Worm (Caenorhabditis elegans) whole organism, young adult: ENCODE results near the gene nhr-96.

Source experiments
- B0019.2 ChIP-seq: fragments of 200-800 bp; sonication (Bioruptor generic); conservative IDR thresholded peaks from 2 replicates; pipeline ENCODE4 v1.3.6; 2022; ENCODE audit warnings: missing genetic modification reagents, missing genetic modification characterization, missing compliant biosample characterization
- C17E4.6 ChIP-seq: fragments of 200-800 bp; sonication (Bioruptor generic); IDR thresholded peaks from 2 replicates; pipeline ENCODE4 v1.3.6; 2022; ENCODE audit warnings: missing genetic modification reagents, missing genetic modification characterization, missing compliant biosample characterization
- F37B4.10 ChIP-seq: fragments of 200-800 bp; sonication (Bioruptor generic); IDR thresholded peaks from 2 replicates; pipeline ENCODE4 v1.3.6; 2022; ENCODE audit warnings: missing genetic modification characterization, missing compliant biosample characterization
- F52B5.7 ChIP-seq: sonication (generic microtip); optimal IDR thresholded peaks from 2 replicates; lab custom pipeline; 2016; ENCODE audit warnings: mild to moderate bottlenecking, missing genetic modification characterization, missing compliant biosample characterization
- F57C9.4 ChIP-seq: sonication (generic microtip); optimal IDR thresholded peaks from 2 replicates; lab custom pipeline; 2017; ENCODE audit warnings: mild to moderate bottlenecking, missing genetic modification characterization, missing compliant biosample characterization
- K12H6.12 ChIP-seq: fragments of 200-800 bp; sonication (Bioruptor generic); optimal IDR thresholded peaks from 2 replicates; lab custom pipeline; 2018; ENCODE audit warnings: mild to moderate bottlenecking, missing genetic modification characterization, missing compliant biosample characterization
- T26A5.8 ChIP-seq: sonication (generic microtip); optimal IDR thresholded peaks from 2 replicates; lab custom pipeline; 2016; ENCODE audit warnings: missing genetic modification characterization, missing compliant biosample characterization
- Y53F4B.3 ChIP-seq: fragments of 200-800 bp; sonication (Bioruptor generic); IDR thresholded peaks from 2 replicates; pipeline ENCODE4 v1.3.6; 2022; ENCODE audit warnings: missing genetic modification reagents, missing genetic modification characterization, missing compliant biosample characterization
- Y53G8AR.9 ChIP-seq: fragments of 200-800 bp; sonication (Bioruptor generic); conservative IDR thresholded peaks from 2 replicates; pipeline ENCODE4 v1.3.6; 2022; ENCODE audit warnings: missing genetic modification reagents, missing genetic modification characterization, missing compliant biosample characterization
- ZK185.1 ChIP-seq: sonication (generic microtip); optimal IDR thresholded peaks from 2 replicates; lab custom pipeline; 2016; ENCODE audit warnings: mild to moderate bottlenecking, missing genetic modification characterization, missing compliant biosample characterization; ENCODE audit not compliant: poor library complexity, severe bottlenecking
- aptf-2 ChIP-seq: fragments of 200-800 bp; sonication (Bioruptor generic); conservative IDR thresholded peaks from 2 replicates; pipeline ENCODE4 v1.3.6; 2022; ENCODE audit warnings: missing genetic modification reagents, missing genetic modification characterization, missing compliant biosample characterization
- athp-1 ChIP-seq: sonication (generic microtip); optimal IDR thresholded peaks from 2 replicates; lab custom pipeline; 2017; ENCODE audit warnings: mild to moderate bottlenecking, missing genetic modification characterization, missing compliant biosample characterization
- attf-5 ChIP-seq: fragments of 200-800 bp; sonication (Bioruptor generic); optimal IDR thresholded peaks from 2 replicates; lab custom pipeline; 2018; ENCODE audit warnings: mild to moderate bottlenecking, missing genetic modification characterization, missing compliant biosample characterization
- bed-2 ChIP-seq: fragments of 200-800 bp; sonication (Bioruptor generic); IDR thresholded peaks from 2 replicates; pipeline ENCODE4 v1.3.6; 2022; ENCODE audit warnings: missing genetic modification reagents, missing genetic modification characterization, missing compliant biosample characterization
- cebp-1 ChIP-seq, 2 experiments: fragments of 200-800 bp in 1 of 2; sonication (Bioruptor generic) in 1 of 2; sonication (generic microtip) in 1 of 2; IDR thresholded peaks in 1 of 2; optimal IDR thresholded peaks in 1 of 2; 2 replicates each; pipeline versions ENCODE4 v1.3.6 to Lab custom; 2017 to 2022; ENCODE audit warnings: missing compliant biosample characterization in 2 of 2, missing genetic modification characterization in 2 of 2, mild to moderate bottlenecking in 1 of 2, missing genetic modification reagents in 1 of 2, moderate library complexity in 1 of 2
- cebp-2 ChIP-seq: fragments of 200-800 bp; sonication (Bioruptor generic); IDR thresholded peaks from 2 replicates; pipeline ENCODE4 v1.3.6; 2022; ENCODE audit warnings: missing genetic modification characterization, missing compliant biosample characterization
- ceh-40 ChIP-seq: fragments of 200-800 bp; sonication (Bioruptor generic); IDR thresholded peaks from 2 replicates; pipeline ENCODE4 v1.3.6; 2022; ENCODE audit warnings: missing genetic modification characterization, missing compliant biosample characterization
- ceh-58 ChIP-seq: fragments of 200-800 bp; sonication (Bioruptor generic); IDR thresholded peaks from 2 replicates; pipeline ENCODE4 v1.3.6; 2022; ENCODE audit warnings: missing genetic modification characterization, missing compliant biosample characterization
- die-1 ChIP-seq: sonication (generic microtip); optimal IDR thresholded peaks from 2 replicates; lab custom pipeline; 2016; ENCODE audit warnings: missing genotype, mild to moderate bottlenecking, missing genetic modification characterization, missing compliant biosample characterization
- efl-1 ChIP-seq: fragments of 150-350 bp; optimal IDR thresholded peaks from 2 replicates; lab custom pipeline; 2014; ENCODE audit warnings: missing biosample characterization, missing genetic modification reagents, missing genetic modification characterization
- ekl-4 ChIP-seq: fragments of 200-800 bp; sonication (Bioruptor generic); IDR thresholded peaks from 2 replicates; pipeline ENCODE4 v1.3.6; 2022; ENCODE audit warnings: missing genetic modification reagents, missing genetic modification characterization, missing compliant biosample characterization
- fkh-3 ChIP-seq: sonication (generic microtip); optimal IDR thresholded peaks from 2 replicates; lab custom pipeline; 2016; ENCODE audit warnings: mild to moderate bottlenecking, missing genetic modification characterization, missing compliant biosample characterization
- hrde-1 ChIP-seq: sonication (generic microtip); optimal IDR thresholded peaks from 2 replicates; lab custom pipeline; 2016; ENCODE audit warnings: missing genetic modification characterization, mild to moderate bottlenecking, missing compliant biosample characterization, moderate library complexity, missing genotype, missing genetic modification reagents, borderline replicate concordance
- hsf-1 ChIP-seq: fragments of 200-800 bp; sonication (Bioruptor generic); IDR thresholded peaks from 2 replicates; pipeline ENCODE4 v1.3.6; 2022; ENCODE audit warnings: missing genetic modification reagents, missing genetic modification characterization, missing compliant biosample characterization
- lin-54 ChIP-seq: fragments of 200-800 bp; sonication (Bioruptor generic); optimal IDR thresholded peaks from 2 replicates; lab custom pipeline; 2018; ENCODE audit warnings: mild to moderate bottlenecking, missing genetic modification characterization, missing compliant biosample characterization
- lir-1 ChIP-seq: fragments of 200-800 bp; sonication (Bioruptor generic); conservative IDR thresholded peaks from 2 replicates; pipeline ENCODE4 v1.3.6; 2022; ENCODE audit warnings: missing genetic modification reagents, missing genetic modification characterization, missing compliant biosample characterization
- lsl-1 ChIP-seq: fragments of 200-800 bp; sonication (Bioruptor generic); optimal IDR thresholded peaks from 2 replicates; lab custom pipeline; 2018; ENCODE audit warnings: mild to moderate bottlenecking, missing genetic modification characterization, moderate library complexity, missing compliant biosample characterization
- madf-3 ChIP-seq: fragments of 200-800 bp; sonication (Bioruptor generic); IDR thresholded peaks from 2 replicates; pipeline ENCODE4 v1.3.6; 2022; ENCODE audit warnings: missing genetic modification reagents, missing genetic modification characterization, missing compliant biosample characterization
- mcd-1 ChIP-seq: fragments of 200-800 bp; sonication (Bioruptor generic); IDR thresholded peaks from 2 replicates; pipeline ENCODE4 v1.3.6; 2022; ENCODE audit warnings: missing genetic modification reagents, missing genetic modification characterization, missing compliant biosample characterization
- nhr-27 ChIP-seq: fragments of 200-800 bp; sonication (Bioruptor generic); optimal IDR thresholded peaks from 2 replicates; lab custom pipeline; 2018; ENCODE audit warnings: mild to moderate bottlenecking, missing genetic modification characterization, moderate library complexity, missing compliant biosample characterization
- pbrm-1 ChIP-seq: fragments of 200-800 bp; sonication (Bioruptor generic); IDR thresholded peaks from 2 replicates; pipeline ENCODE4 v1.3.6; 2022; ENCODE audit warnings: missing genetic modification reagents, missing genetic modification characterization, missing compliant biosample characterization
- pha-4 ChIP-seq: fragments of 150-350 bp; sonication (generic microtip); optimal IDR thresholded peaks from 2 replicates; lab custom pipeline; 2014; ENCODE audit warnings: missing biosample characterization, missing genetic modification reagents, missing genetic modification characterization
- rcor-1 ChIP-seq: fragments of 200-800 bp; sonication (Bioruptor generic); IDR thresholded peaks from 2 replicates; pipeline ENCODE4 v1.3.6; 2022; ENCODE audit warnings: missing genetic modification reagents, missing genetic modification characterization, missing compliant biosample characterization
- snpc-3.4 ChIP-seq: sonication (generic microtip); optimal IDR thresholded peaks from 2 replicates; lab custom pipeline; 2017; ENCODE audit warnings: missing genetic modification characterization, mild to moderate bottlenecking, missing compliant biosample characterization, antibody characterized with exemption, moderate library complexity, missing genotype, missing genetic modification reagents
- tbx-9 ChIP-seq: sonication (generic microtip); optimal IDR thresholded peaks from 2 replicates; lab custom pipeline; 2016; ENCODE audit warnings: borderline replicate concordance, missing genetic modification characterization, inconsistent platforms, missing compliant biosample characterization
- unc-130 ChIP-seq: sonication (generic microtip); optimal IDR thresholded peaks from 2 replicates; lab custom pipeline; 2016; ENCODE audit warnings: missing genetic modification reagents, missing genetic modification characterization, missing compliant biosample characterization
- xnd-1 ChIP-seq: sonication (generic microtip); optimal IDR thresholded peaks from 2 replicates; lab custom pipeline; 2016; ENCODE audit warnings: missing genotype, missing genetic modification reagents, missing genetic modification characterization, missing compliant biosample characterization
- zfh-2 ChIP-seq: fragments of 200-800 bp; sonication (Bioruptor generic); conservative IDR thresholded peaks from 2 replicates; pipeline ENCODE4 v1.3.6; 2022; ENCODE audit warnings: missing genetic modification reagents, missing genetic modification characterization, missing compliant biosample characterization
- ztf-18 ChIP-seq: sonication (generic microtip); optimal IDR thresholded peaks from 2 replicates; lab custom pipeline; 2016; ENCODE audit warnings: missing genotype, mild to moderate bottlenecking, missing genetic modification characterization, missing compliant biosample characterization
- ztf-22 ChIP-seq: fragments of 200-800 bp; sonication (Bioruptor generic); optimal IDR thresholded peaks from 2 replicates; lab custom pipeline; 2018; ENCODE audit warnings: mild to moderate bottlenecking, missing genetic modification characterization, moderate library complexity, missing compliant biosample characterization
- ztf-25 ChIP-seq: fragments of 200-800 bp; sonication (Bioruptor generic); IDR thresholded peaks from 2 replicates; pipeline ENCODE4 v1.3.6; 2022; ENCODE audit warnings: missing genetic modification reagents, missing genetic modification characterization, missing compliant biosample characterization
- ztf-3 ChIP-seq: fragments of 200-800 bp; sonication (Bioruptor generic); optimal IDR thresholded peaks from 2 replicates; lab custom pipeline; 2018; ENCODE audit warnings: mild to moderate bottlenecking, missing genetic modification characterization, missing compliant biosample characterization
- ztf-6 ChIP-seq: fragments of 200-800 bp; sonication (Bioruptor generic); IDR thresholded peaks from 2 replicates; pipeline ENCODE4 v1.3.6; 2022; ENCODE audit warnings: missing genetic modification reagents, missing genetic modification characterization, missing compliant biosample characterization

The nhr-96 gene

ce11 chrV:2264455-2264854 is 31.2 kb downstream of the nhr-96 start, which contains the start of gene nhr-183:
Gene nhr-183 (minus strand): TSS chrV:2264634.
- no peak for TF ChIP-seq ZK185.1
- no peak for TF ChIP-seq tbx-9
- TF ChIP-seq cebp-1 (GFP tag; IDR thresholded peaks at IDR 0.05; lab: Robert Waterston, UW) = peak; percentile 69; the same call in 1 of the 2 replicates
- peak; percentile 90 for TF ChIP-seq cebp-1 (tag; optimal IDR thresholded peaks at IDR 0.05; lab: Kevin White, UChicago)
- TF ChIP-seq B0019.2 (GFP tag; lab: Robert Waterston, UW) = no peak
- TF ChIP-seq F52B5.7 = no peak
- TF ChIP-seq, all 124 proteins: peak for 1

- TF ChIP-seq bed-2 (GFP tag; lab: Robert Waterston, UW) = no peak
- no peak for TF ChIP-seq F57C9.4
- no peak for TF ChIP-seq lir-1 (GFP tag; lab: Robert Waterston, UW)
- no peak for TF ChIP-seq ekl-4 (GFP tag; lab: Robert Waterston, UW)
- TF ChIP-seq Y53F4B.3 (GFP tag; lab: Robert Waterston, UW) = no peak
- TF ChIP-seq Y53G8AR.9 (GFP tag; lab: Robert Waterston, UW) = no peak
- no peak for TF ChIP-seq pha-4 (tag; lab: Kevin White, UChicago)
Measured at ce11 chrV:2264925-2265324, 31.6 kb downstream of the nhr-96 start.

ce11 chrV:2266958-2267357 is 33.7 kb downstream of the nhr-96 start, which contains the start of gene nhr-275:
Gene nhr-275 (minus strand): TSS chrV:2267058.
- no peak for TF ChIP-seq ceh-40 (GFP tag; lab: Robert Waterston, UW)
- TF ChIP-seq rcor-1 = no peak
- TF ChIP-seq F37B4.10 (GFP tag; lab: Robert Waterston, UW) = no peak
- TF ChIP-seq xnd-1 (tag; lab: Kevin White, UChicago) = no peak
- TF ChIP-seq hrde-1 (tag; lab: Kevin White, UChicago) = no peak
- no peak for TF ChIP-seq ztf-18 (tag; lab: Kevin White, UChicago)
- TF ChIP-seq cebp-2 (GFP tag; lab: Robert Waterston, UW) = no peak
- TF ChIP-seq zfh-2 (GFP tag; lab: Robert Waterston, UW) = no peak
- no peak for TF ChIP-seq mcd-1 (GFP tag; lab: Robert Waterston, UW)
- no peak for TF ChIP-seq madf-3 (GFP tag; lab: Robert Waterston, UW)
- no peak for TF ChIP-seq athp-1 (tag; lab: Kevin White, UChicago)
- no peak for TF ChIP-seq C17E4.6 (GFP tag; lab: Robert Waterston, UW)
- TF ChIP-seq die-1 (tag; lab: Kevin White, UChicago) = no peak
- no peak for TF ChIP-seq hsf-1 (GFP tag; lab: Robert Waterston, UW)
- no peak for TF ChIP-seq pbrm-1 (GFP tag; lab: Robert Waterston, UW)
- no peak for TF ChIP-seq lin-54
- no peak for TF ChIP-seq fkh-3 (tag; lab: Kevin White, UChicago)
- no peak for TF ChIP-seq snpc-3.4 (tag; lab: Kevin White, UChicago)
- TF ChIP-seq lir-1 (GFP tag; lab: Robert Waterston, UW) = no peak
- TF ChIP-seq, all 124 proteins: peak for 0

ce11 chrV:2271750-2272149 is 38.5 kb downstream of the nhr-96 start, which contains the start of gene Y5H2A.1:
Gene Y5H2A.1 (minus strand): TSS chrV:2271850.
- no peak for TF ChIP-seq T26A5.8 (tag; lab: Kevin White, UChicago)
- TF ChIP-seq unc-130 (GFP tag; lab: Kevin White, UChicago) = no peak
- no peak for TF ChIP-seq pbrm-1 (GFP tag; lab: Robert Waterston, UW)
- TF ChIP-seq efl-1 (GFP tag; lab: Kevin White, UChicago) = no peak
- TF ChIP-seq aptf-2 (GFP tag; lab: Robert Waterston, UW) = no peak
- TF ChIP-seq nhr-27 = no peak
- no peak for TF ChIP-seq ceh-58 (GFP tag; lab: Robert Waterston, UW)
- TF ChIP-seq ztf-3 (GFP tag; lab: Kevin White, UChicago) = no peak
- no peak for TF ChIP-seq die-1 (tag; lab: Kevin White, UChicago)
- no peak for TF ChIP-seq ztf-22 (GFP tag; lab: Kevin White, UChicago)
- TF ChIP-seq attf-5 (GFP tag; lab: Kevin White, UChicago) = no peak
- no peak for TF ChIP-seq lsl-1 (GFP tag; lab: Kevin White, UChicago)
- TF ChIP-seq lir-1 (GFP tag; lab: Robert Waterston, UW) = no peak
- TF ChIP-seq ztf-25 = no peak
- TF ChIP-seq ztf-6 (GFP tag; lab: Robert Waterston, UW) = no peak
- no peak for TF ChIP-seq K12H6.12
- no peak for TF ChIP-seq mcd-1 (GFP tag; lab: Robert Waterston, UW)
